In the genomic region with DNA sequence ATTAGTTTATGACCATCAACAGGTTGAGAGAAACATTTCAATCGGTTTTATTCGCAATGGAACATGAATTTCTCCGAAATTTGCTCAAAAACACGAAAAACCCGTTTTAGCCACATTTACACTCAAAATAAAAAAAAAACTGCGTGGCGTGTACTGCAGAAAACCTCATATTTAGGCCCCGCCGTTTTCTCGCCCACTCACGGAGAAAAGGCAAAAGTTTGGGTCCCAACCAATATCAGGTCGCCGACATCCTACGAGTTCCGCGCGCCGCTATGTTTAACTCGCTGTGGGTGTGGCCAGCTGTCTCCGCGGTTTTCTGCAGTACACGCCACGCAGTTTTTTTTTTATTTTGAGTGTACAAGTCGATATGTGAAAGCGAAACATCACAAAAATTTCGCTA, we compare ENCODE assay signal across 7 worm cellular contexts.
TF ChIP-seq lines count a peak whose summit lies in the region.

No protein-coding gene starts in this region.

TF ChIP-seq in whole organism, L1 larva, 84 proteins besides CTCF, POLR2A, EP300 and RAD21 (continues in another document):
- TF ChIP-seq dsc-1 (tag; optimal IDR thresholded peaks at IDR 0.05; lab: Kevin White, UChicago) (no peak), efl-1 (optimal IDR thresholded peaks at IDR 0.05; lab: Kevin White, UChicago) (peak in 1 of 2 experiments; percentile 7), efl-1 (GFP tag; optimal IDR thresholded peaks at IDR 0.05 in 1 of 2; lab: Kevin White, UChicago) (no peak), nhr-47 (tag; optimal IDR thresholded peaks at IDR 0.05; lab: Kevin White, UChicago) (peak; percentile 27), ceh-88 (GFP tag; IDR thresholded peaks at IDR 0.05; lab: Robert Waterston, UW) (no peak), nhr-71 (tag; optimal IDR thresholded peaks at IDR 0.05; lab: Kevin White, UChicago) (peak; percentile 34), aly-2 (tag; optimal IDR thresholded peaks at IDR 0.05; lab: Kevin White, UChicago) (no peak), nhr-19 (GFP tag; conservative IDR thresholded peaks at IDR 0.05; lab: Robert Waterston, UW) (peak; percentile 43), elt-3 (tag; optimal IDR thresholded peaks at IDR 0.05; lab: Kevin White, UChicago) (no peak), xbp-1 (tag; optimal IDR thresholded peaks at IDR 0.05; lab: Kevin White, UChicago) (no peak), snpc-4 (tag; optimal IDR thresholded peaks at IDR 0.05; lab: Kevin White, UChicago) (peak; percentile 94), skn-1 (tag; optimal IDR thresholded peaks at IDR 0.05; lab: Kevin White, UChicago) (no peak), elt-2 (tag; optimal IDR thresholded peaks at IDR 0.05; lab: Kevin White, UChicago) (no peak)

TF ChIP-seq in whole organism, L2 larva, 48 proteins besides CTCF, POLR2A, EP300 and RAD21:
- TF ChIP-seq aly-2 (tag; optimal IDR thresholded peaks at IDR 0.05; lab: Kevin White, UChicago) (no peak), elt-1 (tag; optimal IDR thresholded peaks at IDR 0.05; lab: Kevin White, UChicago) (no peak), ZK546.5 (tag; optimal IDR thresholded peaks at IDR 0.05; lab: Kevin White, UChicago) (no peak), ztf-4 (tag; optimal IDR thresholded peaks at IDR 0.05; lab: Kevin White, UChicago) (no peak), peb-1 (tag; optimal IDR thresholded peaks at IDR 0.05; lab: Kevin White, UChicago) (no peak), nhr-11 (tag; optimal IDR thresholded peaks at IDR 0.05; lab: Kevin White, UChicago) (no peak), blmp-1 (tag; optimal IDR thresholded peaks at IDR 0.05; lab: Kevin White, UChicago; ENCODE audit: insufficient read depth) (no peak), snpc-4 (tag; optimal IDR thresholded peaks at IDR 0.05; lab: Kevin White, UChicago) (peak; percentile 75), sma-9 (GFP tag; optimal IDR thresholded peaks at IDR 0.05; lab: Kevin White, UChicago) (no peak), sma-9 (tag; optimal IDR thresholded peaks at IDR 0.05; lab: Kevin White, UChicago) (no peak)

TF ChIP-seq in whole organism, L3 larva, 47 proteins besides CTCF, POLR2A, EP300 and RAD21:
- TF ChIP-seq ZK546.5 (tag; optimal IDR thresholded peaks at IDR 0.05; lab: Kevin White, UChicago) = no peak
- no peak for TF ChIP-seq mdl-1 (tag; optimal IDR thresholded peaks at IDR 0.05; lab: Kevin White, UChicago)
- TF ChIP-seq snpc-4 (tag; optimal IDR thresholded peaks at IDR 0.05; lab: Kevin White, UChicago) = peak; percentile 44
- TF ChIP-seq lin-39 (tag; optimal IDR thresholded peaks at IDR 0.05; lab: Kevin White, UChicago) = no peak

TF ChIP-seq in whole organism, L4 larva, 104 proteins besides CTCF, POLR2A, EP300 and RAD21:
- TF ChIP-seq set-16 (GFP tag; IDR thresholded peaks at IDR 0.05; lab: Robert Waterston, UW) (0 out of 2 replicates have a peak, but pooled peaks have one; percentile 15), Y48G9A.11 (GFP tag; IDR thresholded peaks at IDR 0.05; lab: Robert Waterston, UW) (0 out of 2 replicates have a peak, but pooled peaks have one; percentile 18), nhr-111 (GFP tag; optimal IDR thresholded peaks at IDR 0.05; lab: Kevin White, UChicago) (no peak), hmg-1.1 (GFP tag; IDR thresholded peaks at IDR 0.05; lab: Robert Waterston, UW) (no peak), vab-7 (GFP tag; IDR thresholded peaks at IDR 0.05; lab: Robert Waterston, UW) (0 out of 2 replicates have a peak, but pooled peaks have one; percentile 19), lin-38 (GFP tag; IDR thresholded peaks at IDR 0.05; lab: Robert Waterston, UW) (peak; percentile 49)

TF ChIP-seq in whole organism, early embryonic, 17 proteins besides CTCF, POLR2A, EP300 and RAD21:
- TF ChIP-seq sea-1 (GFP tag; conservative IDR thresholded peaks at IDR 0.05; lab: Robert Waterston, UW) (no peak), hmg-4 (GFP tag; optimal IDR thresholded peaks at IDR 0.05; lab: Kevin White, UChicago) (no peak), hnd-1 (tag; optimal IDR thresholded peaks at IDR 0.05; lab: Kevin White, UChicago) (no peak), scrt-1 (GFP tag; IDR thresholded peaks at IDR 0.05; lab: Robert Waterston, UW) (0 out of 2 replicates have a peak, but pooled peaks have one; percentile 8), pes-1 (GFP tag; IDR thresholded peaks at IDR 0.05; lab: Robert Waterston, UW) (peak; percentile 62; the same call in 1 of the 2 replicates), ama-1 (optimal IDR thresholded peaks at IDR 0.05; lab: Kevin White, UChicago) (peak; percentile 38), ceh-13 (GFP tag; optimal IDR thresholded peaks at IDR 0.05; lab: Kevin White, UChicago) (no peak), ceh-36 (tag; optimal IDR thresholded peaks at IDR 0.05; lab: Kevin White, UChicago) (no peak), flt-1 (GFP tag; IDR thresholded peaks at IDR 0.05; lab: Robert Waterston, UW) (no peak), ets-7 (tag; optimal IDR thresholded peaks at IDR 0.05; lab: Kevin White, UChicago) (no peak), F13C5.2 (tag; optimal IDR thresholded peaks at IDR 0.05; lab: Kevin White, UChicago) (no peak), B0310.2 (tag; optimal IDR thresholded peaks at IDR 0.05; lab: Kevin White, UChicago) (no peak), tra-4 (tag; optimal IDR thresholded peaks at IDR 0.05; lab: Kevin White, UChicago) (no peak), tbx-37 (GFP tag; conservative IDR thresholded peaks at IDR 0.05; lab: Robert Waterston, UW) (no peak), tbx-11 (GFP tag; IDR thresholded peaks at IDR 0.05; lab: Robert Waterston, UW) (no peak), aly-1 (tag; optimal IDR thresholded peaks at IDR 0.05; lab: Kevin White, UChicago) (no peak), hmbx-1 (tag; optimal IDR thresholded peaks at IDR 0.05; lab: Kevin White, UChicago) (no peak)

TF ChIP-seq in whole organism, midembryonic, 9 proteins besides CTCF, POLR2A, EP300 and RAD21:
- TF ChIP-seq T22C8.4 (GFP tag; IDR thresholded peaks at IDR 0.05; lab: Robert Waterston, UW) = no peak
- TF ChIP-seq flt-1 (GFP tag; IDR thresholded peaks at IDR 0.05; lab: Robert Waterston, UW) = 0 out of 2 replicates have a peak, but pooled peaks have one; percentile 15

TF ChIP-seq in whole organism, young adult, 124 proteins besides CTCF, POLR2A, EP300 and RAD21:
- TF ChIP-seq nhr-120 (GFP tag; IDR thresholded peaks at IDR 0.05; lab: Robert Waterston, UW) = 0 out of 2 replicates have a peak, but pooled peaks have one; percentile 61
- no peak for TF ChIP-seq somi-1 (GFP tag; optimal IDR thresholded peaks at IDR 0.05; lab: Kevin White, UChicago)
- TF ChIP-seq snpc-1.1 (tag; optimal IDR thresholded peaks at IDR 0.05; lab: Kevin White, UChicago; ENCODE audit: insufficient read depth) = peak; percentile 84
- TF ChIP-seq pbrm-1 (GFP tag; IDR thresholded peaks at IDR 0.05; lab: Robert Waterston, UW) = 0 out of 2 replicates have a peak, but pooled peaks have one; percentile 10
- TF ChIP-seq D2030.7 (GFP tag; IDR thresholded peaks at IDR 0.05; lab: Robert Waterston, UW) = 0 out of 2 replicates have a peak, but pooled peaks have one; percentile 37
- TF ChIP-seq C17E4.6 (GFP tag; IDR thresholded peaks at IDR 0.05; lab: Robert Waterston, UW) = no peak
- TF ChIP-seq egl-44 (GFP tag; IDR thresholded peaks at IDR 0.05; lab: Robert Waterston, UW) = peak; percentile 32; the same call in 1 of the 2 replicates
- TF ChIP-seq F23B12.7 (tag; optimal IDR thresholded peaks at IDR 0.05; lab: Kevin White, UChicago; ENCODE audit: insufficient read depth) = no peak
- TF ChIP-seq Y95B8A.8 (GFP tag; IDR thresholded peaks at IDR 0.05; lab: Robert Waterston, UW) = no peak
- no peak for TF ChIP-seq lin-35 (GFP tag; optimal IDR thresholded peaks at IDR 0.05; lab: Kevin White, UChicago)
- TF ChIP-seq attf-6 (GFP tag; IDR thresholded peaks at IDR 0.05; lab: Robert Waterston, UW) = peak; percentile 70; the same call in 1 of the 2 replicates
- TF ChIP-seq hsf-1 (GFP tag; IDR thresholded peaks at IDR 0.05; lab: Robert Waterston, UW) = 0 out of 2 replicates have a peak, but pooled peaks have one; percentile 13
- TF ChIP-seq hlh-26 (GFP tag; conservative IDR thresholded peaks at IDR 0.05; lab: Robert Waterston, UW) = no peak
- TF ChIP-seq mcd-1 (GFP tag; IDR thresholded peaks at IDR 0.05; lab: Robert Waterston, UW) = 0 out of 2 replicates have a peak, but pooled peaks have one; percentile 11
- TF ChIP-seq madf-6 (GFP tag; IDR thresholded peaks at IDR 0.05; lab: Robert Waterston, UW) = peak; percentile 46
- TF ChIP-seq zim-3 (tag; optimal IDR thresholded peaks at IDR 0.05; lab: Kevin White, UChicago) = no peak
- TF ChIP-seq hmg-1.2 (GFP tag; IDR thresholded peaks at IDR 0.05; lab: Robert Waterston, UW) = peak; percentile 73
- peak; percentile 83 for TF ChIP-seq snpc-4 (GFP tag; optimal IDR thresholded peaks at IDR 0.05; lab: Kevin White, UChicago)
- TF ChIP-seq snpc-4 (tag; optimal IDR thresholded peaks at IDR 0.05; lab: Kevin White, UChicago) = peak in 3 of 4 experiments; percentile 78 to 93 (median 91)
- TF ChIP-seq zfh-2 (GFP tag; conservative IDR thresholded peaks at IDR 0.05; lab: Robert Waterston, UW) = no peak
TF ChIP-seq in whole organism, young adult: peak in this region for 11.
